Worm (Caenorhabditis elegans): Measurements from ENCODE around the gene C28H8.8.

Gene C28H8.8

ce11 chrIII:5838159-5839046 lies 50.2 kb downstream of the C28H8.8 start (continued):
- TF ChIP-seq mes-2 (tag; optimal IDR thresholded peaks at IDR 0.05; ENCODE audit: poor library complexity, severe bottlenecking) (peak; percentile 30), ceh-44 (GFP tag; IDR thresholded peaks at IDR 0.05) (no peak), duxl-1 (tag; optimal IDR thresholded peaks at IDR 0.05; ENCODE audit: poor library complexity) (peak; percentile 15), nhr-111 (GFP tag; optimal IDR thresholded peaks at IDR 0.05) (no peak), cey-2 (tag; optimal IDR thresholded peaks at IDR 0.05; ENCODE audit: borderline replicate concordance, insufficient read depth) (peak; percentile 9), vab-7 (GFP tag; IDR thresholded peaks at IDR 0.05) (no peak), lin-29 (GFP tag; IDR thresholded peaks at IDR 0.05) (no peak), F37D6.2 (tag; optimal IDR thresholded peaks at IDR 0.05) (no peak), nhr-76 (tag; optimal IDR thresholded peaks at IDR 0.05) (no peak), F10B5.3 (tag; optimal IDR thresholded peaks at IDR 0.05) (no peak), ceh-20 (GFP tag; IDR thresholded peaks at IDR 0.05) (no peak; the same call in 1 of the 2 replicates), hlh-11 (tag; optimal IDR thresholded peaks at IDR 0.05) (peak; percentile 93), Y5F2A.4 (GFP tag; optimal IDR thresholded peaks at IDR 0.05) (no peak), nhr-28 (tag; optimal IDR thresholded peaks at IDR 0.05) (peak; percentile 96), nhr-237 (tag; optimal IDR thresholded peaks at IDR 0.05) (no peak), daf-12 (tag; optimal IDR thresholded peaks at IDR 0.05) (no peak), hlh-30 (tag; optimal IDR thresholded peaks at IDR 0.05; ENCODE audit: insufficient read depth) (peak; percentile 75), ceh-32 (tag; optimal IDR thresholded peaks at IDR 0.05; ENCODE audit: poor library complexity) (no peak), zip-2 (tag; optimal IDR thresholded peaks at IDR 0.05) (no peak), nhr-6 (tag; optimal IDR thresholded peaks at IDR 0.05) (peak; percentile 67), pqm-1 (tag; optimal IDR thresholded peaks at IDR 0.05) (peak; percentile 93), D1046.2 (GFP tag; IDR thresholded peaks at IDR 0.05) (no peak), egl-27 (tag; optimal IDR thresholded peaks at IDR 0.05) (no peak), nhr-41 (GFP tag; IDR thresholded peaks at IDR 0.05) (no peak), ztf-7 (tag; optimal IDR thresholded peaks at IDR 0.05) (no peak), spr-1 (tag; optimal IDR thresholded peaks at IDR 0.05) (no peak), egl-43 (GFP tag; IDR thresholded peaks at IDR 0.05) (no peak), hif-1 (tag; optimal IDR thresholded peaks at IDR 0.05) (no peak)
